Fruit fly (Drosophila melanogaster) whole organism, embryonic: ENCODE results near the gene Ocrl.

Experiments
- Aef1 ChIP-seq: fragments of 200-800 bp; sonication (Bioruptor generic); IDR thresholded peaks from 3 replicates; pipeline ENCODE4 v1.3.6; 2022; ENCODE audit warnings: missing biosample characterization, missing genetic modification characterization
- Awh ChIP-seq: fragments of 200-800 bp; sonication (Bioruptor generic); IDR thresholded peaks from 2 replicates; pipeline ENCODE4, ENCODE4 v1.3.6; 2022; ENCODE audit warnings: missing biosample characterization, missing genetic modification characterization
- CG1024 ChIP-seq: fragments of 200-800 bp; sonication (Bioruptor generic); IDR thresholded peaks from 2 replicates; pipeline ENCODE4 v1.3.6; 2022; ENCODE audit warnings: missing biosample characterization, missing genetic modification characterization
- CG11085 ChIP-seq: fragments of 200-800 bp; sonication (Bioruptor generic); IDR thresholded peaks from 2 replicates; pipeline ENCODE4 v1.3.6; 2022; ENCODE audit warnings: missing biosample characterization, missing genetic modification characterization
- CG13775 ChIP-seq: fragments of 200-800 bp; sonication (Bioruptor generic); optimal IDR thresholded peaks from 3 replicates; lab custom pipeline; 2017; ENCODE audit warnings: missing biosample characterization, mild to moderate bottlenecking, missing genetic modification characterization
- CG14050 ChIP-seq: fragments of 200-800 bp; sonication (Bioruptor generic); IDR thresholded peaks from 3 replicates; pipeline ENCODE4 v1.3.6; 2022; ENCODE audit warnings: missing biosample characterization, missing genetic modification characterization
- CG15011 ChIP-seq: fragments of 200-800 bp; sonication (Bioruptor generic); optimal IDR thresholded peaks from 3 replicates; lab custom pipeline; 2018; ENCODE audit warnings: missing biosample characterization, mild to moderate bottlenecking, missing genetic modification characterization
- CG17186 ChIP-seq: fragments of 200-800 bp; sonication (Bioruptor generic); optimal IDR thresholded peaks from 3 replicates; lab custom pipeline; 2017; ENCODE audit warnings: missing biosample characterization, missing genetic modification reagents, missing genetic modification characterization
- CG17612 ChIP-seq: fragments of 200-800 bp; sonication (Bioruptor generic); IDR thresholded peaks from 2 replicates; pipeline ENCODE4 v1.3.6; 2022; ENCODE audit warnings: missing biosample characterization, missing genetic modification characterization
- CG2116 ChIP-seq: fragments of 200-800 bp; sonication (Bioruptor generic); optimal IDR thresholded peaks from 3 replicates; lab custom pipeline; 2018; ENCODE audit warnings: missing biosample characterization, mild to moderate bottlenecking, missing genetic modification characterization
- CG2120 ChIP-seq: fragments of 200-800 bp; sonication (Bioruptor generic); optimal IDR thresholded peaks from 3 replicates; lab custom pipeline; 2016; ENCODE audit warnings: missing biosample characterization, missing genetic modification characterization
- CG32532 ChIP-seq: fragments of 200-800 bp; sonication (Bioruptor generic); IDR thresholded peaks from 2 replicates; pipeline ENCODE4 v1.3.6; 2022; ENCODE audit warnings: missing biosample characterization, missing genetic modification characterization
- CG34224 ChIP-seq: fragments of 200-800 bp; sonication (Bioruptor generic); IDR thresholded peaks from 3 replicates; pipeline ENCODE4 v1.3.6; 2022; ENCODE audit warnings: missing biosample characterization, missing genetic modification characterization; ENCODE audit not compliant: partially characterized antibody
- CG34422 ChIP-seq: fragments of 200-800 bp; sonication (Bioruptor generic); IDR thresholded peaks from 3 replicates; pipeline ENCODE4 v1.3.6; 2022; ENCODE audit warnings: missing biosample characterization, missing genetic modification characterization
- CG4404 ChIP-seq: fragments of 200-800 bp; sonication (Bioruptor generic); IDR thresholded peaks from 2 replicates; pipeline ENCODE4 v1.3.6; 2022; ENCODE audit warnings: missing biosample characterization, missing genetic modification characterization
- CG4854 ChIP-seq: fragments of 200-800 bp; sonication (Bioruptor generic); optimal IDR thresholded peaks from 2 replicates; lab custom pipeline; 2016; ENCODE audit warnings: missing biosample characterization, missing genetic modification characterization, inconsistent platforms
- CG5245 ChIP-seq: fragments of 200-800 bp; sonication (Bioruptor generic); optimal IDR thresholded peaks from 3 replicates; lab custom pipeline; 2016; ENCODE audit warnings: missing biosample characterization, missing genetic modification characterization
- CG6791 ChIP-seq: fragments of 200-800 bp; sonication (Bioruptor generic); IDR thresholded peaks from 3 replicates; pipeline ENCODE4 v1.3.6; 2022; ENCODE audit warnings: missing biosample characterization, missing genetic modification characterization; ENCODE audit not compliant: partially characterized antibody
- CG8281 ChIP-seq: fragments of 200-800 bp; sonication (Bioruptor generic); optimal IDR thresholded peaks from 2 replicates; lab custom pipeline; 2018; ENCODE audit warnings: missing biosample characterization, mild to moderate bottlenecking, missing genetic modification characterization, moderate library complexity
- CG9609 ChIP-seq: fragments of 200-800 bp; sonication (Bioruptor generic); optimal IDR thresholded peaks from 3 replicates; lab custom pipeline; 2016; ENCODE audit warnings: missing biosample characterization, missing genetic modification characterization
- D19B ChIP-seq: fragments of 200-800 bp; sonication (Bioruptor generic); optimal IDR thresholded peaks from 2 replicates; lab custom pipeline; 2017; ENCODE audit warnings: missing biosample characterization, mild to moderate bottlenecking, missing genetic modification characterization
- Dip2 ChIP-seq: fragments of 200-800 bp; sonication (Bioruptor generic); IDR thresholded peaks from 2 replicates; pipeline ENCODE4 v1.3.6; 2022; ENCODE audit warnings: missing biosample characterization, missing genetic modification characterization
- Dll ChIP-seq: fragments of 200-800 bp; sonication (Bioruptor generic); IDR thresholded peaks from 4 replicates; pipeline ENCODE4 v1.3.6; 2022; ENCODE audit warnings: missing biosample characterization, missing genetic modification characterization; ENCODE audit not compliant: partially characterized antibody
- Doc2 ChIP-seq: fragments of 200-800 bp; sonication (Bioruptor generic); IDR thresholded peaks from 2 replicates; pipeline ENCODE4 v1.3.6; 2022; ENCODE audit warnings: missing biosample characterization, missing genetic modification characterization
- Ets97D ChIP-seq: fragments of 200-800 bp; sonication (Bioruptor generic); optimal IDR thresholded peaks from 3 replicates; lab custom pipeline; 2016; ENCODE audit warnings: missing biosample characterization, missing genetic modification characterization
- GATAe ChIP-seq: fragments of 200-800 bp; sonication (Bioruptor generic); conservative IDR thresholded peaks from 2 replicates; pipeline ENCODE4 v1.3.6; 2022; ENCODE audit warnings: missing biosample characterization, missing genetic modification characterization
- Jarid2 ChIP-seq: fragments of 200-800 bp; sonication (Bioruptor generic); optimal IDR thresholded peaks from 3 replicates; lab custom pipeline; 2017; ENCODE audit warnings: mild to moderate bottlenecking, missing biosample characterization, missing genetic modification reagents, missing genetic modification characterization
- Meics ChIP-seq: fragments of 200-800 bp; sonication (Bioruptor generic); optimal IDR thresholded peaks from 2 replicates; lab custom pipeline; 2017; ENCODE audit warnings: missing biosample characterization, mild to moderate bottlenecking, missing genetic modification characterization
- Oli ChIP-seq: fragments of 200-800 bp; sonication (Bioruptor generic); optimal IDR thresholded peaks from 2 replicates; lab custom pipeline; 2018; ENCODE audit warnings: missing biosample characterization, mild to moderate bottlenecking, missing genetic modification characterization, moderate library complexity
- Rfx ChIP-seq: fragments of 200-800 bp; sonication (Bioruptor generic); IDR thresholded peaks from 2 replicates; pipeline ENCODE4 v1.3.6; 2022; ENCODE audit warnings: missing biosample characterization, missing genetic modification characterization
- Sry-β ChIP-seq: fragments of 200-800 bp; sonication (Bioruptor generic); optimal IDR thresholded peaks from 2 replicates; lab custom pipeline; 2018; ENCODE audit warnings: missing biosample characterization, mild to moderate bottlenecking, missing genetic modification characterization, moderate library complexity
- amos ChIP-seq: fragments of 200-800 bp; sonication (Bioruptor generic); IDR thresholded peaks from 2 replicates; pipeline ENCODE4 v1.3.6; 2022; ENCODE audit warnings: missing biosample characterization, missing genetic modification characterization; ENCODE audit not compliant: partially characterized antibody
- disco-r ChIP-seq: fragments of 200-800 bp; sonication (Bioruptor generic); optimal IDR thresholded peaks from 2 replicates; lab custom pipeline; 2016; ENCODE audit warnings: missing biosample characterization, missing genetic modification characterization
- dm ChIP-seq: fragments of 200-800 bp; sonication (Bioruptor generic); optimal IDR thresholded peaks from 3 replicates; lab custom pipeline; 2016; ENCODE audit warnings: missing biosample characterization, missing genetic modification characterization
- dpn ChIP-seq, 2 experiments: fragments of 200-800 bp; sonication (Bioruptor generic); optimal IDR thresholded peaks; 3 replicates each; lab custom pipeline; 2016; ENCODE audit warnings: missing biosample characterization in 2 of 2, missing genetic modification characterization in 2 of 2
- emc ChIP-seq: fragments of 200-800 bp; sonication (Bioruptor generic); optimal IDR thresholded peaks from 2 replicates; lab custom pipeline; 2016; ENCODE audit warnings: missing biosample characterization, missing genetic modification characterization
- fd102C ChIP-seq: fragments of 200-800 bp; sonication (Bioruptor generic); optimal IDR thresholded peaks from 2 replicates; lab custom pipeline; 2018; ENCODE audit warnings: missing biosample characterization, mild to moderate bottlenecking, missing genetic modification characterization, moderate library complexity
- grau ChIP-seq: fragments of 200-800 bp; optimal IDR thresholded peaks from 3 replicates; lab custom pipeline; 2019; ENCODE audit warnings: missing biosample characterization, mild to moderate bottlenecking, missing genetic modification characterization, moderate library complexity
- jumu ChIP-seq: fragments of 200-800 bp; sonication (Bioruptor generic); optimal IDR thresholded peaks from 3 replicates; lab custom pipeline; 2016; ENCODE audit warnings: missing biosample characterization, missing genetic modification characterization
- ken ChIP-seq: fragments of 200-800 bp; sonication (Bioruptor generic); IDR thresholded peaks from 3 replicates; pipeline ENCODE4 v1.3.6; 2022; ENCODE audit warnings: missing biosample characterization, missing genetic modification characterization
- mirr ChIP-seq: fragments of 200-800 bp; sonication (Bioruptor generic); optimal IDR thresholded peaks from 3 replicates; lab custom pipeline; 2018; ENCODE audit warnings: missing biosample characterization, mild to moderate bottlenecking, missing genetic modification characterization
- onecut ChIP-seq: fragments of 200-800 bp; sonication (Bioruptor generic); IDR thresholded peaks from 2 replicates; pipeline ENCODE4 v1.3.6; 2022; ENCODE audit warnings: missing biosample characterization, missing genetic modification characterization
- prd ChIP-seq, 3 experiments: fragments of >200 bp in 2 of 3; fragments of 200-800 bp in 1 of 3; sonication (Bioruptor generic) in 1 of 3; optimal IDR thresholded peaks in 2 of 3; IDR thresholded peaks in 1 of 3; 2 replicates in 2 of 3; 3 replicates in 1 of 3; pipeline versions ENCODE4 v1.3.6 to Lab custom; 2017 to 2022; ENCODE audit warnings: missing biosample characterization in 1 of 3, missing genetic modification characterization in 1 of 3
- ranshi ChIP-seq: fragments of 200-800 bp; sonication (Bioruptor generic); IDR thresholded peaks from 2 replicates; pipeline ENCODE4 v1.3.6; 2022; ENCODE audit warnings: missing biosample characterization, missing genetic modification characterization
- scrt ChIP-seq: fragments of 200-800 bp; sonication (Bioruptor generic); optimal IDR thresholded peaks from 2 replicates; lab custom pipeline; 2018; ENCODE audit warnings: missing biosample characterization, mild to moderate bottlenecking, missing genetic modification characterization, moderate library complexity
- so ChIP-seq: fragments of 200-800 bp; sonication (Bioruptor generic); IDR thresholded peaks from 3 replicates; pipeline ENCODE4 v1.3.6; 2022; ENCODE audit warnings: missing biosample characterization, missing genetic modification characterization
- tna ChIP-seq: fragments of 200-800 bp; sonication (Bioruptor generic); IDR thresholded peaks from 2 replicates; pipeline ENCODE4 v1.3.6; 2022; ENCODE audit warnings: missing biosample characterization, missing genetic modification characterization; ENCODE audit not compliant: partially characterized antibody
- vvl ChIP-seq: fragments of 200-800 bp; sonication (Bioruptor generic); IDR thresholded peaks from 2 replicates; pipeline ENCODE4 v1.3.6; 2022; ENCODE audit warnings: missing biosample characterization, missing genetic modification characterization
- zf30C ChIP-seq: fragments of 200-800 bp; sonication (Bioruptor generic); optimal IDR thresholded peaks from 3 replicates; lab custom pipeline; 2018; ENCODE audit warnings: missing biosample characterization, mild to moderate bottlenecking, missing genetic modification characterization

The Ocrl gene

DNA sequence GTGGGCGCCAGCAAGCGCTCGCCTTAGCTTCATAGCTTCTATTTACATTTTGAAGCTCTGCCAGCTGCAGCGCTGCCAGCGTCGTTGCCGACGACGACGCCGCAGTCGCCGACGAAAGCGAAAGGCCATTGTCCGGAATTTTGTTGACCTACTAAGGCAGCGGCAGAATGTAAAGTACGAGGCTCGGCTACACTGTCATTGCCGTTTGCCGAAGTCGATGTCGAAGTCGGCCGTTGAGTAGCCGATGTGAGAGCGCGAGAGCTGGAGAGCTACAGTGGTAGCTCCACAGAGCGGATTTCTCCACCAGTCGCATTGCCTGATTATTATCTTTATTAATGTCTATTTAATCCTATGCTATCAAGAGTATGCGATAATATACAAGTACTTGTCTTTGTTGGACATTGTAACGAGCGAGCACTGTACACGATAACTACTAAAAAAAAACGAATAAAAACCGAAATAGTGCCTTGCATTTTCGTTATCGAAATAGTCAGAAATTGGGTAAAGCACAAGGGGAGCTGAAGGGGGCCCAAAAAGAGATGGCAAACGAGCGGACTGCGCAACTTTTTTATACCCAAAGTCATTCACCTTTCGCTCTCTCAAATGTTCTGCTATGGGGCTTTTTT lies 40.9 kb downstream of the Ocrl start (continued):
- TF ChIP-seq CG13775 (GFP tag; lab: Kevin White, UChicago) (peak; percentile 79), zf30C (GFP tag; lab: Kevin White, UChicago) (no peak), Sry-β (GFP tag; lab: Kevin White, UChicago) (peak; percentile 41), fd102C (GFP tag; lab: Kevin White, UChicago) (no peak), CG17612 (GFP tag; lab: Robert Waterston, UW) (peak; percentile 81), Rfx (GFP tag; lab: Robert Waterston, UW) (peak; percentile 96), Doc2 (GFP tag; lab: Robert Waterston, UW) (peak; percentile 87), emc (peak; percentile 85), Meics (peak; percentile 93), Ets97D (peak; percentile 76), Aef1 (GFP tag; lab: Robert Waterston, UW) (peak; percentile 97), CG6791 (GFP tag; lab: Robert Waterston, UW) (no peak), D19B (GFP tag; lab: Kevin White, UChicago) (peak; percentile 65), CG5245 (GFP tag; lab: Kevin White, UChicago) (peak; percentile 94), CG2120 (GFP tag; lab: Kevin White, UChicago) (peak; percentile 93), CG14050 (GFP tag; lab: Robert Waterston, UW) (peak; percentile 96), CG9609 (GFP tag; lab: Kevin White, UChicago) (peak; percentile 91), CG11085 (GFP tag; lab: Robert Waterston, UW) (peak; percentile 85), Jarid2 (peak; percentile 76), CG2116 (GFP tag; lab: Kevin White, UChicago) (peak; percentile 14), mirr (GFP tag; lab: Kevin White, UChicago) (peak; percentile 96), Dll (GFP tag; lab: Robert Waterston, UW) (no peak), GATAe (GFP tag; lab: Robert Waterston, UW) (peak; percentile 93), dm (GFP tag; lab: Kevin White, UChicago) (peak; percentile 81), onecut (GFP tag; lab: Robert Waterston, UW) (peak; percentile 92), CG4854 (GFP tag; lab: Kevin White, UChicago) (peak; percentile 87), scrt (peak; percentile 87), Awh (GFP tag; lab: Robert Waterston, UW) (peak; percentile 97), vvl (GFP tag; lab: Robert Waterston, UW) (peak; percentile 98), CG1024 (GFP tag; lab: Robert Waterston, UW) (peak; percentile 88), CG34422 (GFP tag; lab: Robert Waterston, UW) (peak; percentile 96), amos (GFP tag; lab: Robert Waterston, UW) (no peak), so (peak; percentile 92), CG32532 (GFP tag; lab: Robert Waterston, UW) (peak; percentile 92), grau (tag; lab: Kevin White, UChicago) (peak; percentile 99), Dip2 (GFP tag; lab: Robert Waterston, UW) (peak; percentile 61; the same call in 1 of the 2 replicates), jumu (GFP tag; lab: Kevin White, UChicago) (peak; percentile 91), Oli (tag; lab: Kevin White, UChicago) (peak; percentile 95), CG17186 (GFP tag; lab: Kevin White, UChicago) (peak; percentile 60), ken (GFP tag; lab: Robert Waterston, UW) (peak; percentile 98), CG34224 (GFP tag; lab: Robert Waterston, UW) (no peak), CG8281 (tag; lab: Kevin White, UChicago) (peak; percentile 82), ranshi (GFP tag; lab: Robert Waterston, UW) (peak; percentile 96), CG15011 (GFP tag; lab: Kevin White, UChicago) (peak; percentile 82), dpn (GFP tag; optimal IDR thresholded peaks at IDR 0.05; lab: Kevin White, UChicago) (peak; percentile 92 to 96), disco-r (GFP tag; lab: Kevin White, UChicago) (peak; percentile 81), prd (optimal IDR thresholded peaks at IDR 0.05; lab: Kevin White, UChicago) (no peak), prd (GFP tag; IDR thresholded peaks at IDR 0.05; lab: Robert Waterston, UW) (peak; percentile 96), tna (no peak), CG4404 (peak; percentile 81)
